Worm (Caenorhabditis elegans): ENCODE results near the gene ssp-32.

Gene ssp-32

ce11 chrIV:9852250-9852649 lies 42.9 kb upstream of the ssp-32 start, which contains the start of gene ssq-1:
Gene ssq-1 (plus strand): TSS chrIV:9852550.
- TF ChIP-seq lin-11 (tag; optimal IDR thresholded peaks at IDR 0.05) (no peak), lin-13 (GFP tag; optimal IDR thresholded peaks at IDR 0.05) (no peak), nhr-129 (tag; optimal IDR thresholded peaks at IDR 0.05) (no peak), nhr-25 (tag; optimal IDR thresholded peaks at IDR 0.05) (no peak), zag-1 (tag; optimal IDR thresholded peaks at IDR 0.05) (no peak), nhr-6 (tag; optimal IDR thresholded peaks at IDR 0.05) (no peak), alr-1 (tag; optimal IDR thresholded peaks at IDR 0.05) (no peak), sma-3 (GFP tag; optimal IDR thresholded peaks at IDR 0.05) (no peak), egl-27 (tag; optimal IDR thresholded peaks at IDR 0.05) (no peak), nhr-12 (tag; optimal IDR thresholded peaks at IDR 0.05) (no peak), nhr-77 (tag; optimal IDR thresholded peaks at IDR 0.05) (no peak), mbf-1 (tag; optimal IDR thresholded peaks at IDR 0.05) (no peak), lin-39 (tag; optimal IDR thresholded peaks at IDR 0.05) (no peak), nhr-237 (tag; optimal IDR thresholded peaks at IDR 0.05) (no peak), ceh-16 (tag; optimal IDR thresholded peaks at IDR 0.05) (no peak), unc-62 (GFP tag; optimal IDR thresholded peaks at IDR 0.05) (no peak), fos-1 (tag; optimal IDR thresholded peaks at IDR 0.05) (no peak), unc-55 (GFP tag; optimal IDR thresholded peaks at IDR 0.05) (no peak), ztf-4 (tag; optimal IDR thresholded peaks at IDR 0.05) (no peak)

- TF ChIP-seq fos-1 (tag; optimal IDR thresholded peaks at IDR 0.05) (no peak), nhr-237 (tag; optimal IDR thresholded peaks at IDR 0.05) (no peak), peb-1 (tag; optimal IDR thresholded peaks at IDR 0.05) (no peak), sma-9 (GFP tag; optimal IDR thresholded peaks at IDR 0.05) (no peak), sma-9 (tag; optimal IDR thresholded peaks at IDR 0.05) (no peak), snpc-4 (tag; optimal IDR thresholded peaks at IDR 0.05) (no peak), skn-1 (tag; optimal IDR thresholded peaks at IDR 0.05) (no peak), gmeb-1 (tag; optimal IDR thresholded peaks at IDR 0.05) (no peak), ztf-11 (tag; optimal IDR thresholded peaks at IDR 0.05) (no peak), egl-27 (tag; optimal IDR thresholded peaks at IDR 0.05) (no peak), nhr-11 (tag; optimal IDR thresholded peaks at IDR 0.05) (no peak), lsy-2 (tag; optimal IDR thresholded peaks at IDR 0.05) (no peak), sma-3 (GFP tag; optimal IDR thresholded peaks at IDR 0.05) (no peak), unc-55 (GFP tag; optimal IDR thresholded peaks at IDR 0.05) (no peak), dmd-4 (tag; optimal IDR thresholded peaks at IDR 0.05) (no peak), crh-2 (tag; optimal IDR thresholded peaks at IDR 0.05) (no peak), lin-13 (GFP tag; optimal IDR thresholded peaks at IDR 0.05) (no peak), nhr-12 (tag; optimal IDR thresholded peaks at IDR 0.05) (no peak), nhr-6 (tag; optimal IDR thresholded peaks at IDR 0.05) (no peak)
Measured at ce11 chrIV:9852818-9853466, 42.2 kb upstream of the ssp-32 start.

ce11 chrIV:9854952-9855351 lies 40.2 kb upstream of the ssp-32 start:
- TF ChIP-seq fos-1 (tag; optimal IDR thresholded peaks at IDR 0.05) = peak; percentile 53
- TF ChIP-seq mab-5 (tag; optimal IDR thresholded peaks at IDR 0.05) = no peak
- no peak for TF ChIP-seq lsy-2 (tag; optimal IDR thresholded peaks at IDR 0.05)
- TF ChIP-seq nhr-21 (tag; optimal IDR thresholded peaks at IDR 0.05) = no peak

- TF ChIP-seq nhr-21 (tag; optimal IDR thresholded peaks at IDR 0.05) (no peak), dmd-4 (tag; optimal IDR thresholded peaks at IDR 0.05) (no peak), gmeb-1 (tag; optimal IDR thresholded peaks at IDR 0.05) (no peak), unc-55 (GFP tag; optimal IDR thresholded peaks at IDR 0.05) (no peak), lin-39 (tag; optimal IDR thresholded peaks at IDR 0.05) (no peak), mdl-1 (tag; optimal IDR thresholded peaks at IDR 0.05) (no peak), alr-1 (tag; optimal IDR thresholded peaks at IDR 0.05) (no peak), C34F6.9 (tag; optimal IDR thresholded peaks at IDR 0.05) (no peak), nhr-129 (tag; optimal IDR thresholded peaks at IDR 0.05) (no peak), mab-5 (tag; optimal IDR thresholded peaks at IDR 0.05) (no peak), sma-3 (GFP tag; optimal IDR thresholded peaks at IDR 0.05) (no peak), ztf-1 (GFP tag; conservative IDR thresholded peaks at IDR 0.05) (no peak)
Measured at ce11 chrIV:9855712-9856111, 39.5 kb upstream of the ssp-32 start, which contains the start of gene K07F5.12. Gene K07F5.12 (plus strand): TSS chrIV:9856012.
